Worm (Caenorhabditis elegans) whole organism, young adult: ENCODE measurements around the gene T24A6.1.
A peak's percentile ranks its signal among the peaks of the same experiment; 100 is the strongest.

Source experiments
- B0019.2 ChIP-seq: fragments of 200-800 bp; sonication (Bioruptor generic); conservative IDR thresholded peaks from 2 replicates; pipeline ENCODE4 v1.3.6; 2022; ENCODE audit warnings: missing genetic modification reagents, missing genetic modification characterization, missing compliant biosample characterization
- F33H1.4 ChIP-seq: fragments of 200-800 bp; sonication (Bioruptor generic); IDR thresholded peaks from 2 replicates; pipeline ENCODE4 v1.3.6; 2022; ENCODE audit warnings: missing genetic modification reagents, missing genetic modification characterization, missing compliant biosample characterization
- F37B4.10 ChIP-seq: fragments of 200-800 bp; sonication (Bioruptor generic); IDR thresholded peaks from 2 replicates; pipeline ENCODE4 v1.3.6; 2022; ENCODE audit warnings: missing genetic modification characterization, missing compliant biosample characterization
- F39B2.1 ChIP-seq: fragments of 200-800 bp; sonication (Bioruptor generic); IDR thresholded peaks from 2 replicates; pipeline ENCODE4 v1.3.6; 2022; ENCODE audit warnings: missing genetic modification reagents, missing genetic modification characterization, missing compliant biosample characterization
- F49E8.2 ChIP-seq: sonication (generic microtip); optimal IDR thresholded peaks from 3 replicates; lab custom pipeline; 2017; ENCODE audit warnings: missing genetic modification characterization, mild to moderate bottlenecking, missing compliant biosample characterization, antibody characterized with exemption, moderate library complexity; ENCODE audit not compliant: insufficient read depth
- K12H6.12 ChIP-seq: fragments of 200-800 bp; sonication (Bioruptor generic); optimal IDR thresholded peaks from 2 replicates; lab custom pipeline; 2018; ENCODE audit warnings: mild to moderate bottlenecking, missing genetic modification characterization, missing compliant biosample characterization
- T07F8.4 ChIP-seq: sonication (generic microtip); optimal IDR thresholded peaks from 2 replicates; lab custom pipeline; 2016; ENCODE audit warnings: mild to moderate bottlenecking, missing genetic modification characterization, moderate library complexity, missing compliant biosample characterization
- Y53G8AR.9 ChIP-seq: fragments of 200-800 bp; sonication (Bioruptor generic); conservative IDR thresholded peaks from 2 replicates; pipeline ENCODE4 v1.3.6; 2022; ENCODE audit warnings: missing genetic modification reagents, missing genetic modification characterization, missing compliant biosample characterization
- akir-1 ChIP-seq: fragments of 200-800 bp; sonication (Bioruptor generic); optimal IDR thresholded peaks from 2 replicates; lab custom pipeline; 2018; ENCODE audit warnings: mild to moderate bottlenecking, missing genetic modification characterization, moderate library complexity, missing compliant biosample characterization
- ama-1 ChIP-seq, 3 experiments: fragments of 150-350 bp in 1 of 3; sonication (generic microtip) in 2 of 3; optimal IDR thresholded peaks; 2 replicates each; lab custom pipeline; 2014 to 2018; ENCODE audit warnings: missing biosample characterization in 2 of 3, missing genetic modification characterization in 2 of 3, missing genetic modification reagents in 2 of 3
- aptf-2 ChIP-seq: fragments of 200-800 bp; sonication (Bioruptor generic); conservative IDR thresholded peaks from 2 replicates; pipeline ENCODE4 v1.3.6; 2022; ENCODE audit warnings: missing genetic modification reagents, missing genetic modification characterization, missing compliant biosample characterization
- athp-1 ChIP-seq: sonication (generic microtip); optimal IDR thresholded peaks from 2 replicates; lab custom pipeline; 2017; ENCODE audit warnings: mild to moderate bottlenecking, missing genetic modification characterization, missing compliant biosample characterization
- cebp-1 ChIP-seq, 2 experiments: fragments of 200-800 bp in 1 of 2; sonication (Bioruptor generic) in 1 of 2; sonication (generic microtip) in 1 of 2; IDR thresholded peaks in 1 of 2; optimal IDR thresholded peaks in 1 of 2; 2 replicates each; pipeline versions ENCODE4 v1.3.6 to Lab custom; 2017 to 2022; ENCODE audit warnings: missing compliant biosample characterization in 2 of 2, missing genetic modification characterization in 2 of 2, mild to moderate bottlenecking in 1 of 2, missing genetic modification reagents in 1 of 2, moderate library complexity in 1 of 2
- cebp-2 ChIP-seq: fragments of 200-800 bp; sonication (Bioruptor generic); IDR thresholded peaks from 2 replicates; pipeline ENCODE4 v1.3.6; 2022; ENCODE audit warnings: missing genetic modification characterization, missing compliant biosample characterization
- ceh-40 ChIP-seq: fragments of 200-800 bp; sonication (Bioruptor generic); IDR thresholded peaks from 2 replicates; pipeline ENCODE4 v1.3.6; 2022; ENCODE audit warnings: missing genetic modification characterization, missing compliant biosample characterization
- ceh-58 ChIP-seq: fragments of 200-800 bp; sonication (Bioruptor generic); IDR thresholded peaks from 2 replicates; pipeline ENCODE4 v1.3.6; 2022; ENCODE audit warnings: missing genetic modification characterization, missing compliant biosample characterization
- ceh-79 ChIP-seq: sonication (generic microtip); optimal IDR thresholded peaks from 2 replicates; lab custom pipeline; 2017; ENCODE audit warnings: mild to moderate bottlenecking, missing genetic modification characterization, missing compliant biosample characterization
- ceh-91 ChIP-seq: fragments of 200-800 bp; sonication (Bioruptor generic); IDR thresholded peaks from 2 replicates; pipeline ENCODE4 v1.3.6; 2022; ENCODE audit warnings: missing genetic modification reagents, missing genetic modification characterization, missing compliant biosample characterization
- dox-1 ChIP-seq: fragments of 200-800 bp; sonication (Bioruptor generic); IDR thresholded peaks from 2 replicates; pipeline ENCODE4 v1.3.6; 2022; ENCODE audit warnings: missing genetic modification reagents, missing genetic modification characterization, missing compliant biosample characterization
- dpff-1 ChIP-seq: sonication (generic microtip); optimal IDR thresholded peaks from 2 replicates; lab custom pipeline; 2017; ENCODE audit warnings: mild to moderate bottlenecking, missing genetic modification characterization, missing compliant biosample characterization
- dpl-1 ChIP-seq: fragments of 150-350 bp; optimal IDR thresholded peaks from 2 replicates; lab custom pipeline; 2014; ENCODE audit warnings: missing biosample characterization, missing genetic modification reagents, missing genetic modification characterization
- egl-18 ChIP-seq: fragments of 200-800 bp; sonication (Bioruptor generic); IDR thresholded peaks from 2 replicates; pipeline ENCODE4 v1.3.6; 2022; ENCODE audit warnings: missing genetic modification reagents, missing genetic modification characterization, missing compliant biosample characterization
- fkh-3 ChIP-seq: sonication (generic microtip); optimal IDR thresholded peaks from 2 replicates; lab custom pipeline; 2016; ENCODE audit warnings: mild to moderate bottlenecking, missing genetic modification characterization, missing compliant biosample characterization
- hlh-12 ChIP-seq: sonication (generic microtip); optimal IDR thresholded peaks from 2 replicates; lab custom pipeline; 2016; ENCODE audit warnings: missing genetic modification characterization, missing compliant biosample characterization
- hmg-1.2 ChIP-seq: fragments of 200-800 bp; sonication (Bioruptor generic); IDR thresholded peaks from 2 replicates; pipeline ENCODE4 v1.3.6; 2022; ENCODE audit warnings: missing genetic modification reagents, missing genetic modification characterization, missing compliant biosample characterization
- hrde-1 ChIP-seq: sonication (generic microtip); optimal IDR thresholded peaks from 2 replicates; lab custom pipeline; 2016; ENCODE audit warnings: missing genetic modification characterization, mild to moderate bottlenecking, missing compliant biosample characterization, moderate library complexity, missing genotype, missing genetic modification reagents, borderline replicate concordance
- hsf-1 ChIP-seq: fragments of 200-800 bp; sonication (Bioruptor generic); IDR thresholded peaks from 2 replicates; pipeline ENCODE4 v1.3.6; 2022; ENCODE audit warnings: missing genetic modification reagents, missing genetic modification characterization, missing compliant biosample characterization
- let-526 ChIP-seq: fragments of 200-800 bp; sonication (Bioruptor generic); IDR thresholded peaks from 2 replicates; pipeline ENCODE4 v1.3.6; 2022; ENCODE audit warnings: missing genetic modification reagents, missing genetic modification characterization, missing compliant biosample characterization
- let-607 ChIP-seq, 2 experiments: fragments of 200-800 bp in 1 of 2; sonication (Bioruptor generic) in 1 of 2; sonication (generic microtip) in 1 of 2; optimal IDR thresholded peaks; 2 replicates each; lab custom pipeline; 2016 to 2018; ENCODE audit warnings: mild to moderate bottlenecking in 2 of 2, missing compliant biosample characterization in 2 of 2, missing genetic modification characterization in 2 of 2, moderate library complexity in 2 of 2, missing genotype in 1 of 2
- lin-54 ChIP-seq: fragments of 200-800 bp; sonication (Bioruptor generic); optimal IDR thresholded peaks from 2 replicates; lab custom pipeline; 2018; ENCODE audit warnings: mild to moderate bottlenecking, missing genetic modification characterization, missing compliant biosample characterization
- lsy-27 ChIP-seq: sonication (generic microtip); optimal IDR thresholded peaks from 2 replicates; lab custom pipeline; 2017; ENCODE audit warnings: missing genetic modification characterization, mild to moderate bottlenecking, missing compliant biosample characterization, antibody characterized with exemption, missing genotype, borderline replicate concordance; ENCODE audit not compliant: insufficient read depth
- madf-6 ChIP-seq: fragments of 200-800 bp; sonication (Bioruptor generic); IDR thresholded peaks from 2 replicates; pipeline ENCODE4 v1.3.6; 2022; ENCODE audit warnings: missing genetic modification reagents, missing genetic modification characterization, missing compliant biosample characterization
- mcd-1 ChIP-seq: fragments of 200-800 bp; sonication (Bioruptor generic); IDR thresholded peaks from 2 replicates; pipeline ENCODE4 v1.3.6; 2022; ENCODE audit warnings: missing genetic modification reagents, missing genetic modification characterization, missing compliant biosample characterization
- mel-28 ChIP-seq: sonication (generic microtip); optimal IDR thresholded peaks from 2 replicates; lab custom pipeline; 2016; ENCODE audit warnings: borderline replicate concordance, mild to moderate bottlenecking, missing genetic modification characterization, missing compliant biosample characterization
- mes-4 ChIP-seq: sonication (generic microtip); optimal IDR thresholded peaks from 2 replicates; lab custom pipeline; 2016; ENCODE audit warnings: missing genotype, missing genetic modification characterization, missing compliant biosample characterization
- nfyb-1 ChIP-seq: fragments of 200-800 bp; sonication (Bioruptor generic); IDR thresholded peaks from 2 replicates; pipeline ENCODE4 v1.3.6; 2022; ENCODE audit warnings: missing genetic modification reagents, missing genetic modification characterization, missing compliant biosample characterization
- nhr-120 ChIP-seq: fragments of 200-800 bp; sonication (Bioruptor generic); IDR thresholded peaks from 2 replicates; pipeline ENCODE4 v1.3.6; 2022; ENCODE audit warnings: missing genetic modification characterization, missing compliant biosample characterization
- nhr-27 ChIP-seq: fragments of 200-800 bp; sonication (Bioruptor generic); optimal IDR thresholded peaks from 2 replicates; lab custom pipeline; 2018; ENCODE audit warnings: mild to moderate bottlenecking, missing genetic modification characterization, moderate library complexity, missing compliant biosample characterization
- nhr-80 ChIP-seq: sonication (generic microtip); optimal IDR thresholded peaks from 2 replicates; lab custom pipeline; 2016; ENCODE audit warnings: missing genetic modification characterization, missing compliant biosample characterization
- pbrm-1 ChIP-seq: fragments of 200-800 bp; sonication (Bioruptor generic); IDR thresholded peaks from 2 replicates; pipeline ENCODE4 v1.3.6; 2022; ENCODE audit warnings: missing genetic modification reagents, missing genetic modification characterization, missing compliant biosample characterization
- rcor-1 ChIP-seq: fragments of 200-800 bp; sonication (Bioruptor generic); IDR thresholded peaks from 2 replicates; pipeline ENCODE4 v1.3.6; 2022; ENCODE audit warnings: missing genetic modification reagents, missing genetic modification characterization, missing compliant biosample characterization
- repo-1 ChIP-seq: sonication (generic microtip); optimal IDR thresholded peaks from 2 replicates; lab custom pipeline; 2017; ENCODE audit warnings: mild to moderate bottlenecking, missing genetic modification characterization, missing compliant biosample characterization
- unc-62 ChIP-seq: fragments of 150-350 bp; optimal IDR thresholded peaks from 2 replicates; lab custom pipeline; 2014; ENCODE audit warnings: missing biosample characterization, missing genetic modification reagents, missing genetic modification characterization
- zfh-2 ChIP-seq: fragments of 200-800 bp; sonication (Bioruptor generic); conservative IDR thresholded peaks from 2 replicates; pipeline ENCODE4 v1.3.6; 2022; ENCODE audit warnings: missing genetic modification reagents, missing genetic modification characterization, missing compliant biosample characterization
- zim-3 ChIP-seq: sonication (generic microtip); optimal IDR thresholded peaks from 2 replicates; lab custom pipeline; 2017; ENCODE audit warnings: mild to moderate bottlenecking, missing genetic modification characterization, moderate library complexity, missing compliant biosample characterization
- ztf-18 ChIP-seq: sonication (generic microtip); optimal IDR thresholded peaks from 2 replicates; lab custom pipeline; 2016; ENCODE audit warnings: missing genotype, mild to moderate bottlenecking, missing genetic modification characterization, missing compliant biosample characterization
- ztf-26 ChIP-seq: sonication (generic microtip); optimal IDR thresholded peaks from 2 replicates; lab custom pipeline; 2017; ENCODE audit warnings: missing genetic modification characterization, missing compliant biosample characterization
- ztf-3 ChIP-seq: fragments of 200-800 bp; sonication (Bioruptor generic); optimal IDR thresholded peaks from 2 replicates; lab custom pipeline; 2018; ENCODE audit warnings: mild to moderate bottlenecking, missing genetic modification characterization, missing compliant biosample characterization

T24A6.1 gene

ce11 chrV:3582086-3582485, 23.2 kb downstream of the T24A6.1 start (continued):
- TF ChIP-seq pbrm-1 (GFP tag; lab: Robert Waterston, UW) = peak; percentile 7; the same call in 1 of the 2 replicates
- TF ChIP-seq akir-1 (GFP tag; lab: Kevin White, UChicago) = no peak
- TF ChIP-seq let-526 = no peak
- no peak for TF ChIP-seq ama-1 (optimal IDR thresholded peaks at IDR 0.05; lab: Kevin White, UChicago)
- peak in 1 of 2 experiments; percentile 86 for TF ChIP-seq ama-1 (GFP tag; optimal IDR thresholded peaks at IDR 0.05; lab: Kevin White, UChicago)
- TF ChIP-seq rcor-1 (GFP tag; lab: Robert Waterston, UW) = peak; percentile 45
- no peak for TF ChIP-seq nhr-80 (tag; lab: Kevin White, UChicago)
- no peak for TF ChIP-seq hrde-1 (tag; lab: Kevin White, UChicago)
- no peak for TF ChIP-seq cebp-2 (GFP tag; lab: Robert Waterston, UW)
- TF ChIP-seq athp-1 = peak; percentile 9
- no peak for TF ChIP-seq let-607 (tag; optimal IDR thresholded peaks at IDR 0.05; lab: Kevin White, UChicago)
- no peak for TF ChIP-seq nhr-120 (GFP tag; lab: Robert Waterston, UW)
- TF ChIP-seq zim-3 = no peak
- no peak for TF ChIP-seq F37B4.10 (GFP tag; lab: Robert Waterston, UW)
- TF ChIP-seq egl-18 = no peak
- TF ChIP-seq unc-62 = no peak
- TF ChIP-seq lsy-27 (tag; lab: Kevin White, UChicago) = no peak
- no peak for TF ChIP-seq ztf-3 (GFP tag; lab: Kevin White, UChicago)
- no peak for TF ChIP-seq F39B2.1 (GFP tag; lab: Robert Waterston, UW)
- no peak for TF ChIP-seq hsf-1 (GFP tag; lab: Robert Waterston, UW)
- TF ChIP-seq ceh-40 (GFP tag; lab: Robert Waterston, UW) = no peak
- TF ChIP-seq ceh-91 (GFP tag; lab: Robert Waterston, UW) = no peak
- TF ChIP-seq ztf-18 (tag; lab: Kevin White, UChicago) = no peak
- TF ChIP-seq aptf-2 (GFP tag; lab: Robert Waterston, UW) = no peak
- peak; percentile 68 for TF ChIP-seq F49E8.2 (tag; lab: Kevin White, UChicago)
- peak; percentile 41; the same call in 1 of the 2 replicates for TF ChIP-seq hmg-1.2 (GFP tag; lab: Robert Waterston, UW)
- TF ChIP-seq B0019.2 (GFP tag; lab: Robert Waterston, UW) = no peak
- TF ChIP-seq lin-54 (GFP tag; lab: Kevin White, UChicago) = peak; percentile 36
- peak; percentile 44; the same call in 1 of the 2 replicates for TF ChIP-seq madf-6 (GFP tag; lab: Robert Waterston, UW)
- TF ChIP-seq fkh-3 (tag; lab: Kevin White, UChicago) = no peak
- TF ChIP-seq nhr-27 (tag; lab: Kevin White, UChicago) = no peak
- no peak for TF ChIP-seq nfyb-1 (GFP tag; lab: Robert Waterston, UW)
- TF ChIP-seq dpl-1 (GFP tag; lab: Kevin White, UChicago) = no peak
- TF ChIP-seq ceh-58 = no peak
- TF ChIP-seq hlh-12 (tag; lab: Kevin White, UChicago) = no peak
- no peak for TF ChIP-seq dpff-1 (tag; lab: Kevin White, UChicago)
- TF ChIP-seq mel-28 (tag; lab: Kevin White, UChicago) = no peak
- no peak for TF ChIP-seq K12H6.12 (tag; lab: Kevin White, UChicago)
- no peak for TF ChIP-seq mes-4
- TF ChIP-seq Y53G8AR.9 (GFP tag; lab: Robert Waterston, UW) = 0 out of 2 replicates have a peak, but pooled peaks have one; percentile 33
- TF ChIP-seq dox-1 = no peak
- no peak for TF ChIP-seq zfh-2
- no peak for TF ChIP-seq ztf-26
- no peak for TF ChIP-seq ceh-79 (tag; lab: Kevin White, UChicago)
- no peak for TF ChIP-seq cebp-1 (GFP tag; IDR thresholded peaks at IDR 0.05; lab: Robert Waterston, UW)
- peak; percentile 17 for TF ChIP-seq cebp-1 (tag; optimal IDR thresholded peaks at IDR 0.05; lab: Kevin White, UChicago)
- 0 out of 2 replicates have a peak, but pooled peaks have one; percentile 13 for TF ChIP-seq F33H1.4 (GFP tag; lab: Robert Waterston, UW)
- TF ChIP-seq repo-1 = no peak
- no peak for TF ChIP-seq mcd-1
- peak; percentile 25 for TF ChIP-seq T07F8.4
